Worm (Caenorhabditis elegans): Measurements from ENCODE around the gene ZK652.8.

ce11 chrIII:7884863-7885262, 41.4 kb upstream of the ZK652.8 start, which contains the start of gene ZK688.11:
- TF ChIP-seq mep-1 (tag; optimal IDR thresholded peaks at IDR 0.05) (no peak), ztf-11 (tag; optimal IDR thresholded peaks at IDR 0.05) (no peak), snpc-4 (tag; optimal IDR thresholded peaks at IDR 0.05) (no peak), unc-39 (tag; optimal IDR thresholded peaks at IDR 0.05) (no peak), mls-2 (tag; optimal IDR thresholded peaks at IDR 0.05) (no peak), cnd-1 (tag; optimal IDR thresholded peaks at IDR 0.05) (no peak), nhr-12 (tag; optimal IDR thresholded peaks at IDR 0.05) (no peak), tbx-8 (GFP tag; optimal IDR thresholded peaks at IDR 0.05) (no peak), lin-32 (GFP tag; optimal IDR thresholded peaks at IDR 0.05) (no peak), nhr-237 (tag; optimal IDR thresholded peaks at IDR 0.05) (no peak), elt-1 (tag; optimal IDR thresholded peaks at IDR 0.05; ENCODE audit: borderline replicate concordance, insufficient read depth) (no peak)
